Worm (Caenorhabditis elegans): ENCODE data around the gene pssy-2.

Gene pssy-2

DNA sequence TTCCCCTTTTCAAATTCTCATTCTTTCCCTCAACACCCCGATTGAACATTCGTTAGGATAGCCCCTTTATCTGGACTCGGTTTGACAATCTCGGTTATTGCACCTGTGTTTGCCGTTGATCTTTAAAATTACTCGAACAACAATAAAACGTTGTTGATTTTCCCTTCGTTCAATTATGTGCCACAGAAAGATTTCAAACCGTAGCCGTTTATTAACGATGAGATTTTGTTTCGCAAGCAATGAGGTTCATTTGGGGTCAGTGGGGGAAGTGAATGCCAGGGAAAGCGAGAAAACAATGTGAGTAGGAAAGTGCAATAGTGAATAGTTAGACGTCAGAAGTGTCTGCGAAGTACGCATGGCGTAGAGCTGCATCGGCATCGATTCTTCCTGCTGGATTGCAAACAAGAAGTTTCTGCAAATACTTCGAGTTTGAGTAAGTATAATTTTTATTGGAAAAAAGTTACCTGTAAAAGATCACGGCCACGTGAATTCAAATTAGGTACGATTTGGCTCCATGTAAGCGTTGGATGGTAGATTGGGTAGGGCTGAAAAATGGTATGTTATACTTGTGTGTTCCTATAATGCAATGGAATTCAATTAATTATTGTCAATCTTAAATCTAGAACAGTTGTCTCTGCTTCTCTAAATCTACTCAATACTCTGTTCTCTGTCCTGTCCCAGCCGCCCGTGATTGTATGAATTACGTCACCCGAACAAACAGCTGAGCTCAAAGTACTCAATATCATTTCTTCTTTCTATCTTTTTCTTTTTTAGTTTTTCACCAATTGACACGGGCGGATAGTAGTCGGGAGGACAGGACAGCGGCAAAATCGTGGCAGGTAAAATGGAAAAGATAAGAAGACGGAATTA lies 6.9 kb upstream of the pssy-2 start, which contains the start of gene kel-3 (continued):
- TF ChIP-seq attf-6 (GFP tag; IDR thresholded peaks at IDR 0.05) (peak; percentile 87), unc-62 (GFP tag; optimal IDR thresholded peaks at IDR 0.05) (no peak), Y95B8A.8 (GFP tag; IDR thresholded peaks at IDR 0.05) (peak; percentile 90), rec-8 (tag; optimal IDR thresholded peaks at IDR 0.05) (peak; percentile 31 to 57), Y53G8AR.9 (GFP tag; conservative IDR thresholded peaks at IDR 0.05) (peak; percentile 97), C17E4.6 (GFP tag; IDR thresholded peaks at IDR 0.05) (peak; percentile 81), repo-1 (tag; optimal IDR thresholded peaks at IDR 0.05) (peak; percentile 98), B0019.2 (GFP tag; conservative IDR thresholded peaks at IDR 0.05) (0 out of 2 replicates have a peak, but pooled peaks have one; percentile 42), pbrm-1 (GFP tag; IDR thresholded peaks at IDR 0.05) (peak; percentile 86), D2030.7 (GFP tag; IDR thresholded peaks at IDR 0.05) (peak; percentile 91), lin-40 (tag; optimal IDR thresholded peaks at IDR 0.05) (peak; percentile 51), ztf-25 (GFP tag; IDR thresholded peaks at IDR 0.05) (peak; percentile 80), mxl-1 (tag; optimal IDR thresholded peaks at IDR 0.05) (peak; percentile 75), T07F8.4 (tag; optimal IDR thresholded peaks at IDR 0.05) (peak; percentile 75), let-607 (tag; optimal IDR thresholded peaks at IDR 0.05) (peak; percentile 60 to 71), sdz-38 (tag; optimal IDR thresholded peaks at IDR 0.05) (no peak), unc-130 (GFP tag; optimal IDR thresholded peaks at IDR 0.05) (peak; percentile 97), ceh-100 (GFP tag; IDR thresholded peaks at IDR 0.05) (peak; percentile 76), mes-4 (tag; optimal IDR thresholded peaks at IDR 0.05) (peak; percentile 54), snpc-3.4 (tag; optimal IDR thresholded peaks at IDR 0.05) (peak; percentile 63), madf-10 (tag; optimal IDR thresholded peaks at IDR 0.05) (peak; percentile 73), rpc-1 (optimal IDR thresholded peaks at IDR 0.05) (no peak), rpc-1 (tag; optimal IDR thresholded peaks at IDR 0.05) (peak; percentile 11), athp-1 (tag; optimal IDR thresholded peaks at IDR 0.05) (peak; percentile 98), ztf-3 (GFP tag; optimal IDR thresholded peaks at IDR 0.05) (peak; percentile 91), dox-1 (GFP tag; IDR thresholded peaks at IDR 0.05) (peak; percentile 83), ekl-4 (GFP tag; IDR thresholded peaks at IDR 0.05) (peak; percentile 97), F37B4.10 (GFP tag; IDR thresholded peaks at IDR 0.05) (0 out of 2 replicates have a peak, but pooled peaks have one; percentile 57), hrde-1 (tag; optimal IDR thresholded peaks at IDR 0.05; ENCODE audit: borderline replicate concordance) (peak; percentile 98), nhr-90 (tag; optimal IDR thresholded peaks at IDR 0.05) (peak; percentile 80), B0035.1 (tag; optimal IDR thresholded peaks at IDR 0.05) (peak; percentile 90), nhr-27 (tag; optimal IDR thresholded peaks at IDR 0.05) (peak; percentile 76), hlh-26 (GFP tag; conservative IDR thresholded peaks at IDR 0.05) (no peak), madf-6 (GFP tag; IDR thresholded peaks at IDR 0.05) (peak; percentile 85), Y56A3A.18 (GFP tag; IDR thresholded peaks at IDR 0.05) (peak; percentile 94), F39B2.1 (GFP tag; IDR thresholded peaks at IDR 0.05) (peak; percentile 84), atf-7 (tag; optimal IDR thresholded peaks at IDR 0.05) (peak; percentile 81), lag-1 (GFP tag; IDR thresholded peaks at IDR 0.05) (no peak), attf-5 (GFP tag; optimal IDR thresholded peaks at IDR 0.05) (peak; percentile 70), tlf-1 (GFP tag; optimal IDR thresholded peaks at IDR 0.05) (peak; percentile 97), ama-1 (optimal IDR thresholded peaks at IDR 0.05) (peak; percentile 97), ama-1 (GFP tag; optimal IDR thresholded peaks at IDR 0.05) (peak; percentile 50 to 96), ceh-27 (GFP tag; optimal IDR thresholded peaks at IDR 0.05) (peak; percentile 27), ZK185.1 (tag; optimal IDR thresholded peaks at IDR 0.05; ENCODE audit: poor library complexity, severe bottlenecking) (peak; percentile 66), hmg-1.2 (GFP tag; IDR thresholded peaks at IDR 0.05) (peak; percentile 56), aptf-3 (GFP tag; IDR thresholded peaks at IDR 0.05) (peak; percentile 75), F22D6.2 (tag; optimal IDR thresholded peaks at IDR 0.05) (peak; percentile 27)

All from whole organism, young adult.